Fruit fly (Drosophila melanogaster): ENCODE measurements around the gene Ccp84Ag.

The Ccp84Ag gene

DNA sequence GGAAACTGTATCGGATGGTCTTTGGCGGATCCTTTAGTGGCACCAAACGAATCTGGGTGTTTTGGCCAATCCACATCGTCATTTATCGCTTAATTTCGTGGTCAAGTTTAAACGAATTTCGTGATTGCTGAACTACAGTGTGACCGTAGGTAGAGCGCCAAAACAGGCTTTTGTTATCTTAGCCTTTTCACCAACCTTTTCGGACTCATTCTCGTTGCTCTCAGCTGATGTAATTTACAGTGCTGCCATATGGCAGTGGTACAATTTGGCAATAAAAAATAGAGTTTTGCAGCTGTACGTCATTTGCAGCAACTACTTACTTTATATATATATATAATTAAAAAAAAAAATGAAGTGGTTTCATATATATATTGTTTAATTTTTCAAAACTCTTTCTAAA, 26.6 kb upstream of the Ccp84Ag start, which contains the start of gene agt (continued):
- TF ChIP-seq corto (GFP tag; optimal IDR thresholded peaks at IDR 0.05) (no peak), Fer1 (GFP tag; optimal IDR thresholded peaks at IDR 0.05) (no peak), Atf-2 (GFP tag; optimal IDR thresholded peaks at IDR 0.05) (no peak), CG17186 (GFP tag; optimal IDR thresholded peaks at IDR 0.05) (peak; percentile 2), CrebB (tag; optimal IDR thresholded peaks at IDR 0.05) (no peak), nmo (GFP tag; optimal IDR thresholded peaks at IDR 0.05) (peak; percentile 28), CG15601 (tag; optimal IDR thresholded peaks at IDR 0.05) (peak; percentile 10), her (GFP tag; optimal IDR thresholded peaks at IDR 0.05) (peak; percentile 61), jing (GFP tag; optimal IDR thresholded peaks at IDR 0.05) (no peak), CG3847 (GFP tag; IDR thresholded peaks at IDR 0.05) (peak; percentile 60; the same call in 1 of the 2 replicates), CG2199 (GFP tag; IDR thresholded peaks at IDR 0.05) (0 out of 3 replicates have a peak, but pooled peaks have one; percentile 60), stwl (tag; optimal IDR thresholded peaks at IDR 0.05) (peak; percentile 93), gfzf (GFP tag; optimal IDR thresholded peaks at IDR 0.05) (peak; percentile 90), CG14710 (tag; optimal IDR thresholded peaks at IDR 0.05) (peak; percentile 71), MBD-R2 (GFP tag; IDR thresholded peaks at IDR 0.05) (peak; percentile 96), Rfx (GFP tag; IDR thresholded peaks at IDR 0.05) (0 out of 2 replicates have a peak, but pooled peaks have one; percentile 8), oc (tag; optimal IDR thresholded peaks at IDR 0.05) (no peak), Sry-δ (GFP tag; optimal IDR thresholded peaks at IDR 0.05) (peak; percentile 34), Abd-B (GFP tag; optimal IDR thresholded peaks at IDR 0.05) (peak; percentile 78), Myb (GFP tag; optimal IDR thresholded peaks at IDR 0.05) (peak; percentile 50), Adf1 (GFP tag; IDR thresholded peaks at IDR 0.05) (no peak), dmrt11E (tag; optimal IDR thresholded peaks at IDR 0.05) (no peak), CG15514 (GFP tag; optimal IDR thresholded peaks at IDR 0.05) (peak; percentile 73), BEAF-32 (GFP tag; optimal IDR thresholded peaks at IDR 0.05) (peak; percentile 51), grau (tag; optimal IDR thresholded peaks at IDR 0.05) (peak; percentile 16), CG17361 (GFP tag; IDR thresholded peaks at IDR 0.05) (no peak), HmgD (GFP tag; optimal IDR thresholded peaks at IDR 0.05) (peak; percentile 61), klu (GFP tag; IDR thresholded peaks at IDR 0.05) (no peak), Opbp (GFP tag; IDR thresholded peaks at IDR 0.05; ENCODE audit: partially characterized antibody) (0 out of 3 replicates have a peak, but pooled peaks have one; percentile 25), Hmr (GFP tag; optimal IDR thresholded peaks at IDR 0.05) (peak; percentile 57), zen2 (GFP tag; IDR thresholded peaks at IDR 0.05; ENCODE audit: partially characterized antibody) (no peak), CG18011 (GFP tag; optimal IDR thresholded peaks at IDR 0.05) (peak; percentile 26), trem (tag; optimal IDR thresholded peaks at IDR 0.05) (peak; percentile 78), CG13424 (tag; optimal IDR thresholded peaks at IDR 0.05) (peak; percentile 0), CG9932 (GFP tag; IDR thresholded peaks at IDR 0.05) (0 out of 2 replicates have a peak, but pooled peaks have one; percentile 14), CG12391 (tag; optimal IDR thresholded peaks at IDR 0.05) (peak; percentile 40)

DNA sequence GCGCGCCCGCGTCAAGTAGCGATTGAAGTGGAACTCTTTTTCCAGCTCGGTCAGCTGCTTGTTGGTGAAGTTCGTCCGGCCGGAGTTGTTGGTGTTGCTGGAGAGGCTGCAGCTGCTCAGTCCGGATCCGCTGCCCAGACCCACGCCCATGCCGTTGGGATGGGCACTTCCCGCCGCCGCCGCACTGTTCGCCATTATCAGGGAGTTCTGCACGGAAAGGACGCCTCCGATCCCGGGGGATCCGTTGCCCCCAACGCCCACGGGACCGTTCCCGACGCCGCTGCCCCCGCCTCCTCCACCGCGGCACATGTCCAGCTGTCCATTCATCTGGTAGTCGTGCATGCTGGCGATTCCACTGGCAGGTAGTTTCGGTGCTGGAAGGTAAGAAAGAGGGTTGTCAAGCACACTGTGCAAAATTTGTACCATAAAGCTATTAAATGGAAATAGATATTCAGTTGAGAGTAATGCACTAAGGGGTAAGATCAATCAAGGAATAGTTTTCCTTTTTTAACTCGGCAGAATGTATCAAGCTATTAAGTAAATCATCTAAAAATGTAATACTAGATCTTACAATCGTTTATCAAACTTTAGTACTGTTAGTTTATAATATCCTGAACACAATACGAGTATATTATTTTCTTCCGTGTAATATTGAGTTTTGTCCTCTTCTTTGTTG, 23.8 kb upstream of the Ccp84Ag start:
- TF ChIP-seq CG7271 (tag; optimal IDR thresholded peaks at IDR 0.05) (no peak), her (GFP tag; optimal IDR thresholded peaks at IDR 0.05) (no peak), CG18262 (tag; optimal IDR thresholded peaks at IDR 0.05) (peak; percentile 21), CG17829 (tag; optimal IDR thresholded peaks at IDR 0.05) (peak; percentile 9), CG8924 (tag; optimal IDR thresholded peaks at IDR 0.05) (peak; percentile 13), lola (GFP tag; optimal IDR thresholded peaks at IDR 0.05) (peak in 1 of 3 experiments; percentile 51), Med (GFP tag) (peak; percentile 62), exex (tag; optimal IDR thresholded peaks at IDR 0.05) (no peak), ewg (GFP tag; optimal IDR thresholded peaks at IDR 0.05) (no peak), sna (GFP tag; IDR thresholded peaks at IDR 0.05; ENCODE audit: partially characterized antibody) (no peak), chif (GFP tag; optimal IDR thresholded peaks at IDR 0.05) (peak in 1 of 2 experiments; percentile 14), usp (GFP tag; optimal IDR thresholded peaks at IDR 0.05) (no peak), CG10267 (tag; optimal IDR thresholded peaks at IDR 0.05) (peak; percentile 4), fd102C (GFP tag; optimal IDR thresholded peaks at IDR 0.05) (peak; percentile 10)

Data from whole organism, embryonic.